Worm (Caenorhabditis elegans) whole organism, L2 larva: ENCODE data around the gene ptp-5.1.

ENCODE experiments used
- C34F6.9 ChIP-seq: fragments of 150-350 bp; optimal IDR thresholded peaks from 2 replicates; lab custom pipeline; 2014; ENCODE audit warnings: missing biosample characterization, missing genetic modification characterization
- F13H6.1 ChIP-seq: sonication (generic microtip); optimal IDR thresholded peaks from 2 replicates; lab custom pipeline; 2016; ENCODE audit warnings: missing genetic modification characterization, missing compliant biosample characterization
- Y55F3AM.14 ChIP-seq: fragments of 200-800 bp; sonication (Bioruptor generic); optimal IDR thresholded peaks from 2 replicates; lab custom pipeline; 2018; ENCODE audit warnings: mild to moderate bottlenecking, missing genetic modification characterization, missing compliant biosample characterization
- ZK546.5 ChIP-seq: sonication (generic microtip); optimal IDR thresholded peaks from 2 replicates; lab custom pipeline; 2017; ENCODE audit warnings: missing biosample characterization, missing genetic modification characterization
- aly-2 ChIP-seq: fragments of 150-350 bp; optimal IDR thresholded peaks from 2 replicates; lab custom pipeline; 2014; ENCODE audit warnings: missing biosample characterization, missing genetic modification characterization
- ceh-16 ChIP-seq: fragments of 150-350 bp; optimal IDR thresholded peaks from 2 replicates; lab custom pipeline; 2014; ENCODE audit warnings: missing biosample characterization, missing genetic modification characterization
- ceh-82 ChIP-seq: fragments of 150-350 bp; optimal IDR thresholded peaks from 2 replicates; lab custom pipeline; 2014; ENCODE audit warnings: missing biosample characterization, missing genetic modification characterization
- crh-2 ChIP-seq: sonication (generic microtip); optimal IDR thresholded peaks from 2 replicates; lab custom pipeline; 2017; ENCODE audit warnings: missing biosample characterization, missing genetic modification characterization
- egl-27 ChIP-seq: sonication (generic microtip); optimal IDR thresholded peaks from 3 replicates; lab custom pipeline; 2017; ENCODE audit warnings: missing biosample characterization, missing genetic modification reagents, missing genetic modification characterization
- elt-1 ChIP-seq: fragments of 150-350 bp; optimal IDR thresholded peaks from 2 replicates; lab custom pipeline; 2014; ENCODE audit warnings: missing biosample characterization, missing genetic modification characterization
- elt-3 ChIP-seq: sonication (generic microtip); optimal IDR thresholded peaks from 2 replicates; lab custom pipeline; 2017; ENCODE audit warnings: missing biosample characterization, missing genetic modification characterization
- gmeb-1 ChIP-seq: fragments of 150-350 bp; optimal IDR thresholded peaks from 2 replicates; lab custom pipeline; 2014; ENCODE audit warnings: missing biosample characterization, missing genetic modification characterization
- lin-11 ChIP-seq: fragments of 150-350 bp; sonication (generic microtip); optimal IDR thresholded peaks from 2 replicates; lab custom pipeline; 2014; ENCODE audit warnings: missing biosample characterization, missing genetic modification characterization, inconsistent platforms, mixed read lengths
- lin-39 ChIP-seq: fragments of 150-350 bp; optimal IDR thresholded peaks from 2 replicates; lab custom pipeline; 2014; ENCODE audit warnings: missing biosample characterization, missing genetic modification reagents, missing genetic modification characterization
- lsy-2 ChIP-seq, 2 experiments: fragments of 150-350 bp in 1 of 2; sonication (generic microtip) in 1 of 2; optimal IDR thresholded peaks; 2 replicates each; lab custom pipeline; 2014 to 2017; ENCODE audit warnings: missing biosample characterization in 2 of 2, missing genetic modification characterization in 2 of 2
- mdl-1 ChIP-seq, 2 experiments: fragments of 150-350 bp in 1 of 2; sonication (generic microtip) in 1 of 2; optimal IDR thresholded peaks; 2 replicates each; lab custom pipeline; 2017; ENCODE audit warnings: missing biosample characterization in 2 of 2, missing genetic modification characterization in 2 of 2
- nhr-10 ChIP-seq: sonication (generic microtip); optimal IDR thresholded peaks from 2 replicates; lab custom pipeline; 2017; ENCODE audit warnings: missing biosample characterization, missing genetic modification characterization
- nhr-11 ChIP-seq: fragments of 150-350 bp; optimal IDR thresholded peaks from 2 replicates; lab custom pipeline; 2014; ENCODE audit warnings: missing biosample characterization, missing genetic modification characterization
- nhr-12 ChIP-seq: fragments of 150-350 bp; optimal IDR thresholded peaks from 2 replicates; lab custom pipeline; 2014; ENCODE audit warnings: missing biosample characterization, missing genetic modification characterization
- nhr-21 ChIP-seq: fragments of 150-350 bp; optimal IDR thresholded peaks from 2 replicates; lab custom pipeline; 2014; ENCODE audit warnings: missing biosample characterization, missing genetic modification characterization
- nhr-237 ChIP-seq: fragments of 150-350 bp; optimal IDR thresholded peaks from 2 replicates; lab custom pipeline; 2014; ENCODE audit warnings: missing biosample characterization, missing genetic modification characterization
- nhr-25 ChIP-seq: fragments of 150-350 bp; sonication (generic microtip); optimal IDR thresholded peaks from 3 replicates; lab custom pipeline; 2014; ENCODE audit warnings: missing biosample characterization, missing genetic modification characterization
- nhr-6 ChIP-seq: fragments of 150-350 bp; optimal IDR thresholded peaks from 2 replicates; lab custom pipeline; 2014; ENCODE audit warnings: missing biosample characterization, missing genetic modification characterization
- nhr-77 ChIP-seq: fragments of 150-350 bp; optimal IDR thresholded peaks from 2 replicates; lab custom pipeline; 2014; ENCODE audit warnings: missing biosample characterization, missing genetic modification characterization
- skn-1 ChIP-seq: sonication (generic microtip); optimal IDR thresholded peaks from 2 replicates; lab custom pipeline; 2017; ENCODE audit warnings: missing biosample characterization, missing genetic modification characterization
- sma-3 ChIP-seq: sonication (generic microtip); optimal IDR thresholded peaks from 2 replicates; lab custom pipeline; 2016; ENCODE audit warnings: missing genetic modification reagents, missing genetic modification characterization, missing compliant biosample characterization
- snpc-4 ChIP-seq: fragments of 150-350 bp; optimal IDR thresholded peaks from 2 replicates; lab custom pipeline; 2014; ENCODE audit warnings: missing biosample characterization, missing genetic modification characterization
- unc-39 ChIP-seq: fragments of 150-350 bp; optimal IDR thresholded peaks from 2 replicates; lab custom pipeline; 2014; ENCODE audit warnings: missing biosample characterization, missing genetic modification characterization
- unc-55 ChIP-seq: fragments of 150-350 bp; sonication (generic microtip); optimal IDR thresholded peaks from 3 replicates; lab custom pipeline; 2014; ENCODE audit warnings: missing biosample characterization, missing genetic modification reagents, missing genetic modification characterization
- zag-1 ChIP-seq: fragments of 150-350 bp; optimal IDR thresholded peaks from 2 replicates; lab custom pipeline; 2014; ENCODE audit warnings: missing biosample characterization, missing genetic modification characterization
- ztf-1 ChIP-seq: fragments of 200-800 bp; sonication (Bioruptor generic); conservative IDR thresholded peaks from 2 replicates; pipeline ENCODE4 v1.3.6; 2022; ENCODE audit warnings: missing genetic modification characterization, missing compliant biosample characterization

Gene ptp-5.1

DNA sequence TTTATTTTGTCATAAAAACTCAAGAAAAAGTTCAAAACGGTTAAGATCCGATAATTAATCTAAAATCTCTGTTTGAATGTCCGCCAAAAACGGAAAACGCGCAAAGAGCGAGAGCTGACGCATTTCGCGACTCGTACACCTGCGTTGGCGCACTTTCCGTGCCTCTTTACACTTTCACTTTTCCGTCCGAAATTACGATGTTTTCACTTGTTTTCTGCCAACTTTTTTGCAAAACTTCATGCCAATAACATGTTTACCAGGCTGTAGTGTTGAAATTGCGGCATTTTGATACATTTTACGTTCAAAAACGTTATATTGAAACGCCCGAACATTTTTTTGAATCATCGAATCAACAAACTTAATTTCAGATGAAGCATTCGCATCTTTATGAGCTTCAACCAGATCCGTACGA, 17.6 kb downstream of the ptp-5.1 start, which contains the start of gene W03F8.4 (continued):
- no peak for TF ChIP-seq elt-3 (tag; lab: Kevin White, UChicago)
- TF ChIP-seq crh-2 (tag; lab: Kevin White, UChicago), result peak; percentile 95
- peak; percentile 60 for TF ChIP-seq ZK546.5 (tag; lab: Kevin White, UChicago)
- TF ChIP-seq nhr-21 (tag; lab: Kevin White, UChicago), result peak; percentile 95
- peak; percentile 94 for TF ChIP-seq C34F6.9 (tag; lab: Kevin White, UChicago)
- peak; percentile 95 for TF ChIP-seq lin-11
- TF ChIP-seq nhr-12 (tag; lab: Kevin White, UChicago), result peak; percentile 51
- TF ChIP-seq mdl-1 (tag; optimal IDR thresholded peaks at IDR 0.05; lab: Kevin White, UChicago), result peak; percentile 3 to 15
- no peak for TF ChIP-seq aly-2 (tag; lab: Kevin White, UChicago)
- TF ChIP-seq nhr-6 (tag; lab: Kevin White, UChicago), result peak; percentile 89
- TF ChIP-seq elt-1 (tag; lab: Kevin White, UChicago), result no peak
- peak; percentile 72 for TF ChIP-seq Y55F3AM.14 (GFP tag; lab: Kevin White, UChicago)
- TF ChIP-seq zag-1 (tag; lab: Kevin White, UChicago), result peak; percentile 40
- peak; percentile 86 for TF ChIP-seq snpc-4 (tag; lab: Kevin White, UChicago)
- no peak for TF ChIP-seq ztf-1 (GFP tag; lab: Robert Waterston, UW)
- peak; percentile 39 for TF ChIP-seq nhr-237 (tag; lab: Kevin White, UChicago)

DNA sequence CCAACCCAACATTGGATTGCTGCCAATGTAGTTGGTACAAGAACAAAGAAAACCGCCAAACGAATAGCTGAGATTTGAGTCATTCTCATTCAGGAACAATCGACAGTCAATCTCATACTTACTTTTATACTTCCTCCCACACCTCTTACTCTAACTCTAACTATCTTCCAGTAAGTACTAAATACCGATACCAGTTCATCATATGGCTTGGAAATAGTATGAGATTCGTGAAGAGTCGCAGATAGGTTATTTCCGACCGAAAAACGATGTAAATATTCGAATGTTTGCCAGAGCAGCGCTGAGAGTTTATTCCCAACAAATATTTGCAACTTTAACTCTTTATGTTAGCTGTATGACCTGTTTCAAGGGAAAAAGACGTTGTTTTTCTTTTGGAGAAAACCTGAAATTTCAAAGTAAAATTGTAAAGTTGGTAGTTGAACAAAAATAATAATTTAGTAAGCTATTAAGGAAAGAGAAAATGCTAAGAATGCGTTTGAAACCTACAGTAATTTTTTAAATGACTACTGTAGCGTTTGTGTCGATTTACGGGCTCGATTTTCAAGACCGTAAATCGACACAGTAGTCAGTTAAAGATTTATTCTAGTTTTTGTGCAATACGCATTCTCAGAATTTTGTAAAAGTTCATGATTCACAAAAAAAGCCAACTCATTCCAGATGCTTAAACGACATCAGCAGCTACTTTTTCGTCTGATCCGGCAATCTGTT, 20.5 kb downstream of the ptp-5.1 start, which contains the start of the genes W03F8.6 and mtrf-1L:
W03F8.6 (minus strand) TSS at position 101 of the 726 bp plus-strand sequence.
mtrf-1L (plus strand) TSS at position 676 of the 726 bp plus-strand sequence.
- TF ChIP-seq nhr-25 (tag; lab: Kevin White, UChicago) (no peak), F13H6.1 (tag; lab: Kevin White, UChicago) (peak; percentile 36)

DNA sequence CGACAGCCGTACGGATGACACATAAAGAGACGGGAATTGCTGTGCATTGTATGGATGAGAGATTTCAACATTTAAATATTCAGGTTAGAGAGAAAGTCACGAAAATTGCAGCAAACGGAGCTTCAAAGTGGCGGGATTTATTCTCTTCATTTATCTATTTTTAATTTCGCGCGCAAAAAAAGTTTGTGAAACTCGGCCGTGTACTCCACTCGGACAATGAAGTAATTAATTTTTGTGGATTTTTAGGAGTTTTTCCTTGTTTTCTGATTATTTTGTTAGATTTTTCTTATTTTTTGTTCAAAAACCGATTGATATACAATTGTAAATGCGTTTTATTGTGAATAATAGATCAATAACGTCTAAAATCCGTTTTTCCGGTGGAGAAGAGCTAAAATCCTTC, 21.9 kb downstream of the ptp-5.1 start:
- peak; percentile 77 for TF ChIP-seq gmeb-1 (tag; lab: Kevin White, UChicago)
- TF ChIP-seq lsy-2 (tag; optimal IDR thresholded peaks at IDR 0.05; lab: Kevin White, UChicago), result peak in 1 of 2 experiments; percentile 53
- no peak for TF ChIP-seq ceh-16 (tag; lab: Kevin White, UChicago)
- peak; percentile 76 for TF ChIP-seq unc-55 (GFP tag; lab: Kevin White, UChicago)

DNA sequence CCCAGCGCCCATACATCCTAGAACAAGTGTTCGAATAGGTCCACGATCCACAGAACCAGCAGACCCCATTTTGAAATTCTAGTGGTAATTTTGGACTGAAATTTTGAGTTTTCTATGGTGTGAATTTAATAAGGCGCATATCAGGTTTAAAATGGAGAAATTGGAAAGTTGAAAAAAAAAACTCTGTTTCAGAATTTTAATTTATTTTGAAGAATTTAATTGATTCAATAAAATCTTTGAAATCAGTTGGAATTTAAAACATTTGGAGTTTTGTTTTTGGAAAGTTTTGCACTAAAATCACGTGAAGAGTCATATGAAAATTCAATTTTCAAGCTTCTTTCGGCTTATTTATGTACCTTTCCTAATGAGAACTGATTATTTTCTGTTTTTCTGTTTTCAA, 29.4 kb downstream of the ptp-5.1 start, which contains the start of gene gpa-18:
gpa-18 (minus strand) TSS at position 101 of the 400 bp plus-strand sequence.
- TF ChIP-seq crh-2 (tag; lab: Kevin White, UChicago) (no peak), nhr-6 (tag; lab: Kevin White, UChicago) (no peak), unc-39 (tag; lab: Kevin White, UChicago) (no peak), skn-1 (tag; lab: Kevin White, UChicago) (no peak), nhr-10 (no peak), lin-39 (tag; lab: Kevin White, UChicago) (no peak), aly-2 (tag; lab: Kevin White, UChicago) (no peak), nhr-21 (tag; lab: Kevin White, UChicago) (no peak), egl-27 (tag; lab: Kevin White, UChicago) (no peak), nhr-11 (no peak), ceh-82 (tag; lab: Kevin White, UChicago) (no peak), nhr-77 (tag; lab: Kevin White, UChicago) (no peak), mdl-1 (tag; optimal IDR thresholded peaks at IDR 0.05; lab: Kevin White, UChicago) (no peak), ZK546.5 (tag; lab: Kevin White, UChicago) (no peak), ztf-1 (GFP tag; lab: Robert Waterston, UW) (no peak), gmeb-1 (tag; lab: Kevin White, UChicago) (no peak), sma-3 (GFP tag; lab: Kevin White, UChicago) (no peak)

DNA sequence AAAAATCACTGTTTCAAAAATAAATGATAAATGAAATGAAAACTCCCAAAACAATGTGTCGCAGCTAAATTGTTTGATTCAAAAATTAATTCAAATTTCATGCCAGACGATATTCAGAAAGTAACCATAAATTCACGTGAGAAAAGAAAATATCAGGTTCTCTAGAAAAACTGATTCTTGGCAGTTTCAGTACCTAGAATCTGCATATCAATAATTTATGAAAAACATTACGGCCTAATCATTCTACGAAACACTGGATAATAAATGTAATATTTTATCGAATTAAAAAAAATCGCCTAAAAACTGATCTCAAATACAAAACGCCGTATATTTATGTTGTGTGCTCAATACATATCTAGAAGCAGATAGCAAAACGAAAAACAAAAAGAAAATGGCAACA, 34.7 kb downstream of the ptp-5.1 start:
- TF ChIP-seq sma-3 (GFP tag; lab: Kevin White, UChicago), result no peak
- peak in 1 of 2 experiments; percentile 18 for TF ChIP-seq lsy-2 (tag; optimal IDR thresholded peaks at IDR 0.05; lab: Kevin White, UChicago)
- peak; percentile 32 for TF ChIP-seq nhr-21 (tag; lab: Kevin White, UChicago)
